Worm (Caenorhabditis elegans): ENCODE data around the gene cpt-4.

Gene cpt-4

DNA sequence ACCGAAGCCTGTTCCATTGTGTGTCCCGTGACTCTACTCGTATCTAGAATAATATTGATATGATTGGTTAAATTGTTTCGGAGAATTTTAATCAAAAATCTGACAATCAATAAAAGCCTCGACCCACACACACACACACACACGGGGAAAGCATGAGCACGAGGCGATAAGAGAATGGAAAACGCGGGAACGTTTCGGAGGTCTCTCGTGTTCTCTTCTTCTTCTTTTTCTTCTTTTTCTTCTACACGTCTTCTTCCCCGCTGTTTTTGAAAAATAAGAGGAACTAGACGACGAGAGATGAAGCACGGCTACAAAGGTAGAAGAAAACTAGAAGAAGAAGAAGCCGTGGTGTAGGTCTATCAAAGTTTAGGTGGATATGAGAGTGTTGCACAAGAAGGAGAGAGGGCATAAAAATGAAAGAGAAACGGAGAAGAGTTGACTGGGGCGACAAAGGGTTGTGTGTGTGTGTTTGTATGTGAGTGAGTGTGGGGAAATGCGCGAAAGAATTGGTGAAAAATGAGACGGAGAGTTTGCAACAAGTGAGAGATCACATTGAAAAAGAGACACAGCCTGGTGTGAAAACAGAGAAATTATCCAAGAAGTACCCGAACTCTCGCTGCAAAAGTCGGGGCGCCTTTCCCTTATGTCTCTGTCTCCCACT, 37.4 kb upstream of the cpt-4 start, which contains the start of gene mlk-1 (continued):
- peak; percentile 20 for TF ChIP-seq lin-13 (GFP tag; optimal IDR thresholded peaks at IDR 0.05)
- no peak for TF ChIP-seq elt-1 (tag; optimal IDR thresholded peaks at IDR 0.05)
- no peak for TF ChIP-seq mbf-1 (tag; optimal IDR thresholded peaks at IDR 0.05)
- TF ChIP-seq nhr-25 (tag; optimal IDR thresholded peaks at IDR 0.05), result peak; percentile 70
- TF ChIP-seq nhr-23 (tag; optimal IDR thresholded peaks at IDR 0.05), result no peak
- no peak for TF ChIP-seq ceh-82 (tag; optimal IDR thresholded peaks at IDR 0.05)
- no peak for TF ChIP-seq ZK546.5 (tag; optimal IDR thresholded peaks at IDR 0.05)
- no peak for TF ChIP-seq mab-5 (tag; optimal IDR thresholded peaks at IDR 0.05)

DNA sequence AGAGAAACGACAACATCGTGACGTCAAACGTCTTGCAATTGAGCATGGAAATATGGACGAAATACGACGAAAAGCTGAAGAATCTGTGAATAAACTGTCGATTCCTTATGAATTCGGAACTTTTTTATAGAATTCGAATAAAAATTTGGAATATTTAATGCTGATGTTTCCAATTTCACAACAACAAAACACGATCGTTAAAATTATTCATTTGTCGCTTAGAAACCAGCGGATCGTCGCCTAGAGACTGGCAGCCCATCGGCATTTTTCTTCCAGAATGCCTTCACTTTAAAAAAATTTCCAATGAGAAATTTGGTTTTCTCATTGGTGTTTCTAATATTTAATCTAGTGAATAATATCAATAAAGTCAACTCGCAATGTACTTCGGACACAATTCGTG, 25.8 kb upstream of the cpt-4 start, which contains the start of gene cwp-4:
Gene cwp-4, plus strand, starts transcription at position 301 of the 400 bp plus-strand sequence.
- TF ChIP-seq ama-1 (optimal IDR thresholded peaks at IDR 0.05) (no peak), dmd-4 (tag; optimal IDR thresholded peaks at IDR 0.05) (no peak), nhr-23 (tag; optimal IDR thresholded peaks at IDR 0.05) (no peak), mbf-1 (tag; optimal IDR thresholded peaks at IDR 0.05) (no peak), R02D3.7 (tag; optimal IDR thresholded peaks at IDR 0.05) (no peak), elt-3 (tag; optimal IDR thresholded peaks at IDR 0.05) (no peak)

DNA sequence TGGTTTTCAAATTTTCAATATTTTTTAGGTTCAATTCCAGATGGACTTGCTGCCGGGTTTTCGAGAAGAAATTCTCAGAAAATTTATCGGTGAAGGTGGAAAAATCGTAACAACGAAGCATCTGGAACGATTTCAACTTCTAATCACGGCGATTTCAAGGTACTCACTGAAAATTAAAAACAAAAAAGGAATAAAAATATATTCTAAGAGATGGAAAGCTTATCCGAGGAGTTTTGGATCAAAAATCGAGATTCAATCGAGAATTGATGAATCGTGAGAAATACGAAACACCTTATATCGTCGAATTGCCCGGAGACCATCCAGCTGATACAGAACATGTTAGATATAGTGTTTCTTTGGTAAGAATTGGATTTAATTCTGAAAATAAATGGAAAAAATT, 24.7 kb upstream of the cpt-4 start, which contains the start of gene K11D12.12:
Gene K11D12.12, plus strand, starts transcription at position 29 of the 400 bp plus-strand sequence.
- TF ChIP-seq snpc-4 (tag; optimal IDR thresholded peaks at IDR 0.05) (no peak), crh-2 (tag; optimal IDR thresholded peaks at IDR 0.05) (no peak), nhr-25 (tag; optimal IDR thresholded peaks at IDR 0.05) (no peak), ceh-82 (tag; optimal IDR thresholded peaks at IDR 0.05) (no peak), R02D3.7 (tag; optimal IDR thresholded peaks at IDR 0.05) (no peak), lin-13 (GFP tag; optimal IDR thresholded peaks at IDR 0.05) (no peak), elt-1 (tag; optimal IDR thresholded peaks at IDR 0.05) (no peak), egl-27 (tag; optimal IDR thresholded peaks at IDR 0.05) (no peak), lin-11 (tag; optimal IDR thresholded peaks at IDR 0.05) (no peak), unc-55 (GFP tag; optimal IDR thresholded peaks at IDR 0.05) (no peak), ceh-16 (tag; optimal IDR thresholded peaks at IDR 0.05) (no peak), mbf-1 (tag; optimal IDR thresholded peaks at IDR 0.05) (no peak), nhr-11 (tag; optimal IDR thresholded peaks at IDR 0.05) (no peak), nhr-77 (tag; optimal IDR thresholded peaks at IDR 0.05) (no peak), nhr-10 (tag; optimal IDR thresholded peaks at IDR 0.05) (no peak)

DNA sequence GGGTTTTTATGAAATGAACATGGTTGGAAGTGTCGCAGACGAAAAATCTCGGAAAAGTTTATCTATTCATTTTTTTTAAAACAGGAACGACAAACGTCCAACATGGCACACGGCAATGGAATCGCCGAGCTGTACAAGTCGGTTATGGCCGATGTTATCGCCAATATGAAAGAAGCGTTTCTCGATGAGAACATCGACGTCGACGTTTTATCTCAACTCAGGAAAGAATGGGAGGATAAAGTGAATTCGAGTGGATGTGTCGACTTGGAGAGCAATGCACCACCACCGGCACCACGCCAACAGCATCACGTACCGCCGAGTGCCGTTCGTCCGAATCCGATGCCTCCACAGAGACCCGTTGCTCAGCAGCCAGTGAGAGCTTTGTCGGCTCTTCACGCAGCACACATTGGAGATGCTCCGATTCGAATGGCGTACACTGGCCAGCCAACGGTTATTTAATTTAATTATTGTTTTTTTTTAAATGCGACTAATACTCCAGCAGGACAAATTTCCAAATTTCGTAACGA, 22.6 kb upstream of the cpt-4 start:
- no peak for TF ChIP-seq elt-1 (tag; optimal IDR thresholded peaks at IDR 0.05)
- TF ChIP-seq sma-9 (GFP tag; optimal IDR thresholded peaks at IDR 0.05), result peak; percentile 3
- TF ChIP-seq sma-9 (tag; optimal IDR thresholded peaks at IDR 0.05), result no peak
- no peak for TF ChIP-seq aly-2 (tag; optimal IDR thresholded peaks at IDR 0.05)
- no peak for TF ChIP-seq snpc-4 (tag; optimal IDR thresholded peaks at IDR 0.05)
- no peak for TF ChIP-seq ztf-1 (GFP tag; conservative IDR thresholded peaks at IDR 0.05)

DNA sequence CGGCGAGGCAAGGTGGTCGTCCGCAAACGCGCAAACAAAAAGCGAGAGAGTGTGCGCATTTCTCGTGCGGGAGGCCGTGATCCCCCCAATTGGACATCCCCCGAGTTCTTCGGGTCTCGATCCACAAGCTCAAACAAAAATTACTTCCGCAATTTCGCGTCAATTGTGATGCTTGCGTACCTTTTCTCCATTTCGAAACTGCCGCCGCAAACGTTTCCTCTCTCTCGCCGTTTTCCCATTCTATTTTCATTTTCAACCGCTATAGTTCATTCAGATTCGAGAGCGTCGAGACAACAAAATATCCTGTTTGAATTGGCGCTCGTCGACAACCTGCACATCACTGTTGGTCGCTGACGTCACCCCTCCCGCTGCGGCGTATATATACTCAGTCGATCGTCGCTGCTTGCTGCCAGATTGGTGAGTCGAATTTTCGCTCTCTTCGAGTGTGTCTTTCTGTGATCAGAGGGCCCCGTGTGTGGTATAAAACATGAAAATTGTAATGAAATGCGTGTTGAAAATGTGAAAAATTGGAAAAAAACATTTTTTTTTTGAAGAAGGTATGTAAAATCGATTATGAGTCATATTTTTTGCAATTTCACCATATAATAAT, 21.9 kb upstream of the cpt-4 start, which contains the start of the genes pqn-51 and K11D12.14:
Gene pqn-51, plus strand, starts transcription at position 275 of the 610 bp plus-strand sequence.
Gene K11D12.14, plus strand, starts transcription at position 304 of the 610 bp plus-strand sequence.
- TF ChIP-seq unc-39 (tag; optimal IDR thresholded peaks at IDR 0.05) (no peak), ztf-1 (GFP tag; conservative IDR thresholded peaks at IDR 0.05) (no peak), unc-55 (GFP tag; optimal IDR thresholded peaks at IDR 0.05) (peak; percentile 91), alr-1 (tag; optimal IDR thresholded peaks at IDR 0.05) (no peak), nhr-23 (tag; optimal IDR thresholded peaks at IDR 0.05) (no peak), nhr-25 (tag; optimal IDR thresholded peaks at IDR 0.05) (peak; percentile 90), unc-62 (GFP tag; optimal IDR thresholded peaks at IDR 0.05) (peak; percentile 35), nhr-129 (tag; optimal IDR thresholded peaks at IDR 0.05) (peak; percentile 97), snpc-4 (tag; optimal IDR thresholded peaks at IDR 0.05) (peak; percentile 81), sma-9 (GFP tag; optimal IDR thresholded peaks at IDR 0.05) (peak; percentile 90), sma-9 (tag; optimal IDR thresholded peaks at IDR 0.05) (peak; percentile 47), gmeb-1 (tag; optimal IDR thresholded peaks at IDR 0.05) (peak; percentile 92), fos-1 (tag; optimal IDR thresholded peaks at IDR 0.05) (peak; percentile 92), nhr-21 (tag; optimal IDR thresholded peaks at IDR 0.05) (peak; percentile 94), peb-1 (tag; optimal IDR thresholded peaks at IDR 0.05) (no peak), R02D3.7 (tag; optimal IDR thresholded peaks at IDR 0.05) (peak; percentile 1), ztf-4 (tag; optimal IDR thresholded peaks at IDR 0.05) (peak; percentile 89), sma-3 (GFP tag; optimal IDR thresholded peaks at IDR 0.05) (peak; percentile 95), mab-5 (tag; optimal IDR thresholded peaks at IDR 0.05) (peak; percentile 64), nhr-237 (tag; optimal IDR thresholded peaks at IDR 0.05) (peak; percentile 61), elt-1 (tag; optimal IDR thresholded peaks at IDR 0.05) (no peak), ama-1 (optimal IDR thresholded peaks at IDR 0.05) (peak; percentile 98), ceh-16 (tag; optimal IDR thresholded peaks at IDR 0.05) (peak; percentile 48), Y55F3AM.14 (GFP tag; optimal IDR thresholded peaks at IDR 0.05) (peak; percentile 98), lsy-2 (tag; optimal IDR thresholded peaks at IDR 0.05) (peak; percentile 79 to 93), nhr-77 (tag; optimal IDR thresholded peaks at IDR 0.05) (no peak), dmd-4 (tag; optimal IDR thresholded peaks at IDR 0.05) (no peak), nhr-6 (tag; optimal IDR thresholded peaks at IDR 0.05) (peak; percentile 88), aly-2 (tag; optimal IDR thresholded peaks at IDR 0.05) (no peak), crh-2 (tag; optimal IDR thresholded peaks at IDR 0.05) (peak; percentile 95), lin-11 (tag; optimal IDR thresholded peaks at IDR 0.05) (peak; percentile 92), ZK546.5 (tag; optimal IDR thresholded peaks at IDR 0.05) (peak; percentile 95), blmp-1 (tag; optimal IDR thresholded peaks at IDR 0.05; ENCODE audit: insufficient read depth) (peak; percentile 79)

Data from whole organism, L2 larva.